Fruit fly (Drosophila melanogaster): ENCODE measurements around the gene CG13723.

Gene CG13723

dm6 chr3L:17264116-17264515 is at the start of gene CG13723:
Gene CG13723, plus strand, starts transcription at chr3L:17264416.
- TF ChIP-seq Dfd (GFP tag; optimal IDR thresholded peaks at IDR 0.05) (no peak), Bgb (GFP tag; IDR thresholded peaks at IDR 0.05; ENCODE audit: partially characterized antibody) (no peak), CG2129 (GFP tag; IDR thresholded peaks at IDR 0.05; ENCODE audit: partially characterized antibody) (no peak), Antp (GFP tag; optimal IDR thresholded peaks at IDR 0.05) (no peak), CG4424 (GFP tag; optimal IDR thresholded peaks at IDR 0.05) (no peak), CG6689 (GFP tag; IDR thresholded peaks at IDR 0.05) (no peak), lola (GFP tag; optimal IDR thresholded peaks at IDR 0.05) (no peak), GATAe (GFP tag; conservative IDR thresholded peaks at IDR 0.05) (no peak), kay (GFP tag; optimal IDR thresholded peaks at IDR 0.05) (no peak), fd3F (GFP tag; optimal IDR thresholded peaks at IDR 0.05) (no peak), CG12942 (GFP tag; optimal IDR thresholded peaks at IDR 0.05) (no peak), Bdp1 (GFP tag; optimal IDR thresholded peaks at IDR 0.05) (no peak), CG18011 (GFP tag; optimal IDR thresholded peaks at IDR 0.05) (no peak), Abd-B (GFP tag; optimal IDR thresholded peaks at IDR 0.05) (no peak)

dm6 chr3L:17216263-17216662 is 48.0 kb upstream of the CG13723 start:
- TF ChIP-seq CG2712 (tag; optimal IDR thresholded peaks at IDR 0.05) (peak; percentile 49), zf30C (GFP tag; optimal IDR thresholded peaks at IDR 0.05) (no peak), CG13287 (GFP tag; IDR thresholded peaks at IDR 0.05; ENCODE audit: partially characterized antibody) (no peak), CG11504 (tag; optimal IDR thresholded peaks at IDR 0.05) (peak; percentile 55), zen (tag; optimal IDR thresholded peaks at IDR 0.05) (peak; percentile 8), nmo (GFP tag; optimal IDR thresholded peaks at IDR 0.05) (peak; percentile 27), CG18262 (tag; optimal IDR thresholded peaks at IDR 0.05) (peak; percentile 7), CG13424 (tag; optimal IDR thresholded peaks at IDR 0.05) (peak; percentile 13), CG10979 (tag; optimal IDR thresholded peaks at IDR 0.05) (peak; percentile 43), dmrt99B (tag; optimal IDR thresholded peaks at IDR 0.05) (peak; percentile 42), ap (GFP tag; IDR thresholded peaks at IDR 0.05) (no peak), CG8924 (tag; optimal IDR thresholded peaks at IDR 0.05) (no peak), tap (tag; optimal IDR thresholded peaks at IDR 0.05) (peak; percentile 15), CG3163 (GFP tag; optimal IDR thresholded peaks at IDR 0.05) (no peak), CG14667 (GFP tag; IDR thresholded peaks at IDR 0.05) (no peak), Sox102F (GFP tag; optimal IDR thresholded peaks at IDR 0.05) (peak; percentile 2), CG14710 (tag; optimal IDR thresholded peaks at IDR 0.05) (peak; percentile 10), CG8388 (GFP tag; optimal IDR thresholded peaks at IDR 0.05) (peak; percentile 17), NC2β (GFP tag; optimal IDR thresholded peaks at IDR 0.05) (no peak), CG7839 (tag; optimal IDR thresholded peaks at IDR 0.05) (peak; percentile 20), CG7556 (GFP tag; optimal IDR thresholded peaks at IDR 0.05) (peak; percentile 14), kni (GFP tag; optimal IDR thresholded peaks at IDR 0.05) (no peak), phol (tag; optimal IDR thresholded peaks at IDR 0.05) (peak; percentile 44), sens (GFP tag) (peak; percentile 54), CG4820 (GFP tag; optimal IDR thresholded peaks at IDR 0.05) (no peak), bsh (GFP tag; optimal IDR thresholded peaks at IDR 0.05) (peak in 1 of 2 experiments; percentile 59), fd96Cb (tag; optimal IDR thresholded peaks at IDR 0.05) (peak; percentile 28), CG2678 (tag; optimal IDR thresholded peaks at IDR 0.05) (peak; percentile 46), CoRest (tag; optimal IDR thresholded peaks at IDR 0.05) (peak; percentile 15), lab (GFP tag; optimal IDR thresholded peaks at IDR 0.05) (peak; percentile 27), CG1603 (tag; optimal IDR thresholded peaks at IDR 0.05) (peak; percentile 4), Xbp1 (GFP tag; optimal IDR thresholded peaks at IDR 0.05) (peak; percentile 0), unpg (GFP tag; optimal IDR thresholded peaks at IDR 0.05) (peak; percentile 26), prd (optimal IDR thresholded peaks at IDR 0.05) (no peak), prd (GFP tag; IDR thresholded peaks at IDR 0.05) (peak; percentile 31; the same call in 1 of the 3 replicates)
